Fruit fly (Drosophila melanogaster) whole organism, embryonic: ENCODE results near the gene CG32647.

Source experiments
- BEAF-32 ChIP-seq: fragments of 200-800 bp; sonication (Bioruptor generic); optimal IDR thresholded peaks from 3 replicates; lab custom pipeline; 2017; ENCODE audit warnings: missing biosample characterization, missing genetic modification characterization, mild to moderate bottlenecking, moderate library complexity, missing genetic modification reagents
- Blimp-1 ChIP-seq: fragments of 200-800 bp; sonication (Bioruptor generic); optimal IDR thresholded peaks from 3 replicates; lab custom pipeline; 2018; ENCODE audit warnings: missing biosample characterization, missing genetic modification characterization, mild to moderate bottlenecking, moderate library complexity, missing genetic modification reagents
- Bteb2 ChIP-seq: fragments of 200-800 bp; sonication (Bioruptor generic); optimal IDR thresholded peaks from 2 replicates; lab custom pipeline; 2016; ENCODE audit warnings: missing biosample characterization, missing genetic modification characterization
- CG11247 ChIP-seq: fragments of 200-800 bp; sonication (Bioruptor generic); IDR thresholded peaks from 2 replicates; pipeline ENCODE4 v1.3.6; 2022; ENCODE audit warnings: missing biosample characterization, missing genetic modification characterization
- CG11504 ChIP-seq: fragments of 200-800 bp; sonication (Bioruptor generic); optimal IDR thresholded peaks from 3 replicates; lab custom pipeline; 2019; ENCODE audit warnings: missing biosample characterization, mild to moderate bottlenecking, missing genetic modification characterization, moderate library complexity
- CG12071 ChIP-seq: fragments of 200-800 bp; sonication (Bioruptor generic); optimal IDR thresholded peaks from 3 replicates; lab custom pipeline; 2018; ENCODE audit warnings: missing biosample characterization, mild to moderate bottlenecking, missing genetic modification characterization
- CG16779 ChIP-seq: fragments of 200-800 bp; sonication (Bioruptor generic); IDR thresholded peaks from 2 replicates; pipeline ENCODE4 v1.3.6; 2022; ENCODE audit warnings: missing biosample characterization, missing genetic modification characterization
- CG17361 ChIP-seq: fragments of 200-800 bp; sonication (Bioruptor generic); IDR thresholded peaks from 3 replicates; pipeline ENCODE4 v1.3.6; 2022; ENCODE audit warnings: missing biosample characterization, missing genetic modification characterization
- CG17912 ChIP-seq: fragments of 200-800 bp; sonication (Bioruptor generic); optimal IDR thresholded peaks from 2 replicates; lab custom pipeline; 2018; ENCODE audit warnings: missing biosample characterization, mild to moderate bottlenecking, missing genetic modification characterization
- CG18262 ChIP-seq: fragments of 200-800 bp; optimal IDR thresholded peaks from 3 replicates; lab custom pipeline; 2019; ENCODE audit warnings: missing biosample characterization, mild to moderate bottlenecking, missing genetic modification characterization, moderate library complexity
- CG30020 ChIP-seq: fragments of 200-800 bp; optimal IDR thresholded peaks from 2 replicates; lab custom pipeline; 2019; ENCODE audit warnings: missing biosample characterization, mild to moderate bottlenecking, missing genetic modification characterization, moderate library complexity
- CG3065 ChIP-seq: fragments of 200-800 bp; sonication (Bioruptor generic); optimal IDR thresholded peaks from 2 replicates; lab custom pipeline; 2016; ENCODE audit warnings: missing biosample characterization, missing genetic modification characterization
- CG31365 ChIP-seq: fragments of 200-800 bp; sonication (Bioruptor generic); optimal IDR thresholded peaks from 2 replicates; lab custom pipeline; 2018; ENCODE audit warnings: missing biosample characterization, mild to moderate bottlenecking, missing genetic modification characterization
- CG3726 ChIP-seq: fragments of 200-800 bp; sonication (Bioruptor generic); IDR thresholded peaks from 3 replicates; pipeline ENCODE4, ENCODE4 v1.3.6; 2022; ENCODE audit warnings: missing biosample characterization, missing genetic modification characterization
- CG42726 ChIP-seq: fragments of 200-800 bp; sonication (Bioruptor generic); IDR thresholded peaks from 2 replicates; pipeline ENCODE4 v1.3.6; 2022; ENCODE audit warnings: missing biosample characterization, missing genetic modification characterization; ENCODE audit not compliant: partially characterized antibody
- CG4404 ChIP-seq: fragments of 200-800 bp; sonication (Bioruptor generic); IDR thresholded peaks from 2 replicates; pipeline ENCODE4 v1.3.6; 2022; ENCODE audit warnings: missing biosample characterization, missing genetic modification characterization
- CG5245 ChIP-seq: fragments of 200-800 bp; sonication (Bioruptor generic); optimal IDR thresholded peaks from 3 replicates; lab custom pipeline; 2016; ENCODE audit warnings: missing biosample characterization, missing genetic modification characterization
- CG6175 ChIP-seq: fragments of 200-800 bp; sonication (Bioruptor generic); IDR thresholded peaks from 3 replicates; pipeline ENCODE4 v1.3.6; 2022; ENCODE audit warnings: missing biosample characterization, missing genetic modification characterization
- CG7928 ChIP-seq: fragments of 200-800 bp; sonication (Bioruptor generic); optimal IDR thresholded peaks from 2 replicates; lab custom pipeline; 2017; ENCODE audit warnings: missing biosample characterization, mild to moderate bottlenecking, missing genetic modification characterization
- CG8359 ChIP-seq: fragments of 200-800 bp; sonication (Bioruptor generic); optimal IDR thresholded peaks from 2 replicates; lab custom pipeline; 2017; ENCODE audit warnings: missing biosample characterization, mild to moderate bottlenecking, missing genetic modification characterization, borderline replicate concordance
- CG9215 ChIP-seq: fragments of 200-800 bp; sonication (Bioruptor generic); IDR thresholded peaks from 2 replicates; pipeline ENCODE4 v1.3.6; 2022; ENCODE audit warnings: missing biosample characterization, missing genetic modification characterization
- CG9817 ChIP-seq: fragments of 200-800 bp; sonication (Bioruptor generic); optimal IDR thresholded peaks from 2 replicates; lab custom pipeline; 2018; ENCODE audit warnings: missing biosample characterization, mild to moderate bottlenecking, missing genetic modification characterization, moderate library complexity
- CTCF ChIP-seq: fragments of 200-800 bp; sonication (Bioruptor generic); optimal IDR thresholded peaks from 2 replicates; lab custom pipeline; 2017; ENCODE audit warnings: missing biosample characterization, mild to moderate bottlenecking, missing genetic modification characterization, moderate library complexity
- Chrac-16 ChIP-seq: fragments of 200-800 bp; sonication (Bioruptor generic); optimal IDR thresholded peaks from 3 replicates; lab custom pipeline; 2016; ENCODE audit warnings: missing biosample characterization, missing genetic modification characterization
- Deaf1 ChIP-seq: fragments of 200-800 bp; optimal IDR thresholded peaks from 3 replicates; lab custom pipeline; 2019; ENCODE audit warnings: missing biosample characterization, mild to moderate bottlenecking, missing genetic modification characterization, moderate library complexity
- Dip3 ChIP-seq: fragments of 200-800 bp; sonication (Bioruptor generic); optimal IDR thresholded peaks from 3 replicates; lab custom pipeline; 2016; ENCODE audit warnings: missing biosample characterization, missing genetic modification characterization
- Mad ChIP-seq: fragments of 200-800 bp; sonication (Bioruptor generic); optimal IDR thresholded peaks from 2 replicates; lab custom pipeline; 2016; ENCODE audit warnings: missing biosample characterization, missing genetic modification characterization
- Mes4 ChIP-seq: fragments of 200-800 bp; sonication (Bioruptor generic); optimal IDR thresholded peaks from 2 replicates; lab custom pipeline; 2016; ENCODE audit warnings: missing biosample characterization, missing genetic modification characterization
- Neu2 ChIP-seq: fragments of 200-800 bp; sonication (Bioruptor generic); optimal IDR thresholded peaks from 3 replicates; lab custom pipeline; 2016; ENCODE audit warnings: missing biosample characterization, missing genetic modification characterization, borderline replicate concordance
- Oaz ChIP-seq: fragments of 200-800 bp; sonication (Bioruptor generic); IDR thresholded peaks from 2 replicates; pipeline ENCODE4 v1.3.6; 2022; ENCODE audit warnings: missing biosample characterization, missing genetic modification characterization
- Optix ChIP-seq: fragments of 200-800 bp; sonication (Bioruptor generic); IDR thresholded peaks from 3 replicates; pipeline ENCODE4 v1.3.6; 2022; ENCODE audit warnings: missing biosample characterization, missing genetic modification characterization
- Xbp1 ChIP-seq: fragments of 200-800 bp; sonication (Bioruptor generic); optimal IDR thresholded peaks from 3 replicates; lab custom pipeline; 2016; ENCODE audit warnings: missing biosample characterization, mild to moderate bottlenecking, missing genetic modification characterization
- bcd ChIP-seq: fragments of 200-800 bp; sonication (Bioruptor generic); optimal IDR thresholded peaks from 2 replicates; lab custom pipeline; 2017; ENCODE audit warnings: missing biosample characterization, mild to moderate bottlenecking, missing genetic modification characterization
- cas ChIP-seq: fragments of 200-800 bp; sonication (Bioruptor generic); IDR thresholded peaks from 2 replicates; pipeline ENCODE4 v1.3.6; 2022; ENCODE audit warnings: missing biosample characterization, missing genetic modification characterization
- cwo ChIP-seq: fragments of 200-800 bp; sonication (Bioruptor generic); optimal IDR thresholded peaks from 3 replicates; lab custom pipeline; 2017; ENCODE audit warnings: missing biosample characterization, missing genetic modification characterization, mild to moderate bottlenecking, moderate library complexity, missing genetic modification reagents
- esg ChIP-seq: fragments of 200-800 bp; sonication (Bioruptor generic); conservative IDR thresholded peaks from 2 replicates; pipeline ENCODE4 v1.3.6; 2022; ENCODE audit warnings: missing biosample characterization, missing genetic modification characterization
- fd3F ChIP-seq: fragments of 200-800 bp; sonication (Bioruptor generic); optimal IDR thresholded peaks from 2 replicates; lab custom pipeline; 2018; ENCODE audit warnings: missing biosample characterization, mild to moderate bottlenecking, missing genetic modification characterization, moderate library complexity
- gce ChIP-seq: fragments of 200-800 bp; sonication (Bioruptor generic); IDR thresholded peaks from 3 replicates; pipeline ENCODE4 v1.3.6; 2022; ENCODE audit warnings: missing biosample characterization, missing genetic modification characterization
- grn ChIP-seq: fragments of 200-800 bp; sonication (Bioruptor generic); optimal IDR thresholded peaks from 3 replicates; lab custom pipeline; 2017; ENCODE audit warnings: missing biosample characterization, missing genetic modification characterization
- gro ChIP-seq: fragments of 200-800 bp; sonication (Bioruptor generic); optimal IDR thresholded peaks from 2 replicates; lab custom pipeline; 2016; ENCODE audit warnings: missing biosample characterization, missing genetic modification characterization
- gsb-n ChIP-seq: fragments of 200-800 bp; sonication (Bioruptor generic); optimal IDR thresholded peaks from 3 replicates; lab custom pipeline; 2018; ENCODE audit warnings: missing biosample characterization, mild to moderate bottlenecking, missing genetic modification characterization
- hb ChIP-seq: fragments of 200-800 bp; sonication (Bioruptor generic); IDR thresholded peaks from 3 replicates; pipeline ENCODE4 v1.3.6; 2022; ENCODE audit warnings: missing biosample characterization, missing genetic modification characterization; ENCODE audit not compliant: partially characterized antibody
- jing ChIP-seq: fragments of 200-800 bp; sonication (Bioruptor generic); optimal IDR thresholded peaks from 2 replicates; lab custom pipeline; 2018; ENCODE audit warnings: missing biosample characterization, mild to moderate bottlenecking, missing genetic modification characterization
- kay ChIP-seq: fragments of 200-800 bp; sonication (Bioruptor generic); optimal IDR thresholded peaks from 2 replicates; lab custom pipeline; 2016; ENCODE audit warnings: missing biosample characterization, missing genetic modification characterization
- lbe ChIP-seq: fragments of 200-800 bp; sonication (Bioruptor generic); optimal IDR thresholded peaks from 2 replicates; lab custom pipeline; 2016; ENCODE audit warnings: missing biosample characterization, mild to moderate bottlenecking, missing genetic modification characterization
- pita ChIP-seq: fragments of 200-800 bp; sonication (Bioruptor generic); optimal IDR thresholded peaks from 2 replicates; lab custom pipeline; 2017; ENCODE audit warnings: missing biosample characterization, mild to moderate bottlenecking, missing genetic modification characterization
- repo ChIP-seq: fragments of 200-800 bp; sonication (Bioruptor generic); optimal IDR thresholded peaks from 2 replicates; lab custom pipeline; 2016; ENCODE audit warnings: missing biosample characterization, missing genetic modification characterization
- rib ChIP-seq: fragments of 200-800 bp; sonication (Bioruptor generic); IDR thresholded peaks from 2 replicates; pipeline ENCODE4 v1.3.6; 2022; ENCODE audit warnings: missing biosample characterization, missing genetic modification characterization
- ttk ChIP-seq: fragments of 200-800 bp; sonication (Bioruptor generic); IDR thresholded peaks from 2 replicates; pipeline ENCODE4 v2.1.2; 2022; ENCODE audit warnings: missing biosample characterization, missing genetic modification characterization
- zfh1 ChIP-seq: fragments of 200-800 bp; sonication (Bioruptor generic); IDR thresholded peaks from 3 replicates; pipeline ENCODE4 v1.3.6; 2022; ENCODE audit warnings: missing biosample characterization, missing genetic modification characterization

Gene CG32647

dm6 chrX:12753602-12754347 is 31.0 kb downstream of the CG32647 start (continued):
- TF ChIP-seq CG11247 (GFP tag; lab: Robert Waterston, UW) (peak; percentile 11; the same call in 1 of the 2 replicates), CG8359 (GFP tag; lab: Kevin White, UChicago) (no peak), CG17912 (GFP tag; lab: Kevin White, UChicago) (peak; percentile 38), repo (no peak), esg (GFP tag; lab: Robert Waterston, UW) (no peak), lbe (GFP tag; lab: Kevin White, UChicago) (no peak), CG12071 (GFP tag; lab: Kevin White, UChicago) (no peak), rib (peak; percentile 73), gro (GFP tag; lab: Kevin White, UChicago) (no peak), Optix (no peak), CG42726 (GFP tag; lab: Robert Waterston, UW) (peak; percentile 22; the same call in 1 of the 2 replicates), cas (GFP tag; lab: Robert Waterston, UW) (no peak), CTCF (no peak), CG18262 (tag; lab: Kevin White, UChicago) (no peak), bcd (GFP tag; lab: Kevin White, UChicago) (no peak), CG3726 (no peak), Deaf1 (no peak), grn (GFP tag; lab: Kevin White, UChicago) (peak; percentile 81), zfh1 (GFP tag; lab: Robert Waterston, UW) (peak; percentile 45; the same call in 1 of the 3 replicates)
- TF ChIP-seq, all 482 proteins: peak for 82

- TF ChIP-seq Mes4, result peak; percentile 99
- peak; percentile 98 for TF ChIP-seq fd3F
- peak; percentile 98 for TF ChIP-seq Blimp-1 (GFP tag; lab: Kevin White, UChicago)
- TF ChIP-seq CG17361, result peak; percentile 99
- peak; percentile 98 for TF ChIP-seq Oaz (GFP tag; lab: Robert Waterston, UW)
- TF ChIP-seq Mad (GFP tag; lab: Kevin White, UChicago), result peak; percentile 99
- TF ChIP-seq CG16779 (GFP tag; lab: Robert Waterston, UW), result peak; percentile 98
- peak; percentile 95 for TF ChIP-seq cwo
- peak; percentile 99 for TF ChIP-seq CG3065 (GFP tag; lab: Kevin White, UChicago)
- TF ChIP-seq CG4404 (GFP tag; lab: Robert Waterston, UW), result peak; percentile 99
- TF ChIP-seq CG11504, result peak; percentile 98
- peak; percentile 98 for TF ChIP-seq gsb-n (tag; lab: Kevin White, UChicago)
- peak; percentile 98 for TF ChIP-seq CG6175 (GFP tag; lab: Robert Waterston, UW)
- TF ChIP-seq Dip3, result peak; percentile 100
- peak; percentile 78 for TF ChIP-seq CG30020
- TF ChIP-seq Neu2 (GFP tag; lab: Kevin White, UChicago), result peak; percentile 97
- peak; percentile 99 for TF ChIP-seq Bteb2
- TF ChIP-seq CG7928 (GFP tag; lab: Kevin White, UChicago), result peak; percentile 79
- TF ChIP-seq CG9817 (tag; lab: Kevin White, UChicago), result peak; percentile 99
- TF ChIP-seq Chrac-16 (GFP tag; lab: Kevin White, UChicago), result peak; percentile 99
- peak; percentile 99 for TF ChIP-seq CG5245 (GFP tag; lab: Kevin White, UChicago)
- TF ChIP-seq pita (GFP tag; lab: Kevin White, UChicago), result no peak
- peak; percentile 36 for TF ChIP-seq BEAF-32 (GFP tag; lab: Kevin White, UChicago)
- TF ChIP-seq CG9215 (GFP tag; lab: Robert Waterston, UW), result peak; percentile 98
- peak; percentile 92 for TF ChIP-seq CG31365 (tag; lab: Kevin White, UChicago)
- peak; percentile 98 for TF ChIP-seq gce
- TF ChIP-seq hb (GFP tag; lab: Robert Waterston, UW), result no peak
- TF ChIP-seq ttk (GFP tag; lab: Robert Waterston, UW), result peak; percentile 99
- TF ChIP-seq jing (GFP tag; lab: Kevin White, UChicago), result peak; percentile 98
- TF ChIP-seq Xbp1 (GFP tag; lab: Kevin White, UChicago), result peak; percentile 99
- TF ChIP-seq kay (GFP tag; lab: Kevin White, UChicago), result peak; percentile 93
Measured at dm6 chrX:12752196-12752595, 32.6 kb downstream of the CG32647 start.
